Fruit fly (Drosophila melanogaster): Measurements from ENCODE around the gene CG17650.
A peak's percentile ranks its signal among the peaks of the same experiment; 100 is the strongest.

DNA sequence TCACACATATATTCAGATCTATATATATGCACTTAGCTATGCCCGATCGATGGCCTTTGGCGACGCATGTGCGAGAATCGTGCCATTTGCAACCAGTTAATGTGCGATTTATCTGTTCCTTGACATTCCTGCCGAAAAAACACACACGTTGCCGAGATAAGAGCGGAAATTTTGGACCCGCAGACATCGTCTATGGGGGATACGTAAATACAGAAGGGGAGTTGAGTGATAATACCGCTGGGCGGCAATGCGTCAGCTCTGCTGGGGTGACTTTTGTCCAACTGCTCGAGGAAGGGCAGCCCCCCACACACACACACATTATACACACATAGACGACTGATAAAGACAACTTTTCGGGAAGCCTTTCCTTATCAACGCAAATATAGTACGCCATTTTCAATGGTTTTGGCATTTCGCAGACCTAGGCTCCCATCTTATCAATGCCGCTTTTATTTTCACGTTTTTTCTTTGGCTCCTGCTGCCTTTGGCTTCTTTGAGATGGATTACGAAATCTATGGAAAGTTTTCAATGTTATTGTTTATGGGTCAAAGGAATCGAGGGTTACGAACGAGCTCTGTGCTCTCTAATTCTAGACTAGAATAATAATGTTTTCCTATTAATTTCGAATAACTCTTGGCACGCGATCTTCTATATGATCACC is 37.9 kb downstream of the CG17650 start:
- no peak for TF ChIP-seq rgr (GFP tag; optimal IDR thresholded peaks at IDR 0.05)
- TF ChIP-seq fru (GFP tag; optimal IDR thresholded peaks at IDR 0.05), result no peak
- TF ChIP-seq br (GFP tag; optimal IDR thresholded peaks at IDR 0.05), result no peak
- TF ChIP-seq HLH106 (tag; optimal IDR thresholded peaks at IDR 0.05), result peak; percentile 26

All from whole organism, wandering third instar larva.